2 fruit fly cellular contexts compared by ENCODE assay signal in genomic region chrX:19613473-19613872, dm6.
TF ChIP-seq lines count a peak whose summit lies in the region.

No protein-coding gene starts in this region.

TF ChIP-seq in whole organism, embryonic, 481 proteins besides CTCF, POLR2A, EP300 and RAD21 (continued from another document and continues in another):
- no peak for TF ChIP-seq sd (tag; optimal IDR thresholded peaks at IDR 0.05; lab: Kevin White, UChicago)
- peak; percentile 22 for TF ChIP-seq CoRest (tag; optimal IDR thresholded peaks at IDR 0.05; lab: Kevin White, UChicago)
- no peak for TF ChIP-seq fd3F (GFP tag; optimal IDR thresholded peaks at IDR 0.05; lab: Kevin White, UChicago)
- TF ChIP-seq Deaf1 (tag; optimal IDR thresholded peaks at IDR 0.05; lab: Kevin White, UChicago) = no peak
- no peak for TF ChIP-seq peb (GFP tag; IDR thresholded peaks at IDR 0.05; lab: Robert Waterston, UW)
- no peak; the same call in 2 of the 3 replicates for TF ChIP-seq CG17361 (GFP tag; IDR thresholded peaks at IDR 0.05; lab: Robert Waterston, UW)
- TF ChIP-seq CG15073 (GFP tag; optimal IDR thresholded peaks at IDR 0.05; lab: Kevin White, UChicago) = no peak
- TF ChIP-seq CG9609 (GFP tag; optimal IDR thresholded peaks at IDR 0.05; lab: Kevin White, UChicago) = no peak
- no peak for TF ChIP-seq CG6175 (GFP tag; IDR thresholded peaks at IDR 0.05; lab: Robert Waterston, UW)
- TF ChIP-seq sim (GFP tag; IDR thresholded peaks at IDR 0.05; lab: Robert Waterston, UW) = no peak
- TF ChIP-seq az2 (GFP tag; optimal IDR thresholded peaks at IDR 0.05; lab: Kevin White, UChicago) = no peak
- no peak for TF ChIP-seq CG11695 (GFP tag; IDR thresholded peaks at IDR 0.05; lab: Robert Waterston, UW)
- TF ChIP-seq ham (GFP tag; IDR thresholded peaks at IDR 0.05; lab: Robert Waterston, UW) = no peak
- TF ChIP-seq CG6765 (GFP tag; optimal IDR thresholded peaks at IDR 0.05; lab: Kevin White, UChicago) = peak; percentile 83
- TF ChIP-seq dmrt99B (tag; optimal IDR thresholded peaks at IDR 0.05; lab: Kevin White, UChicago) = no peak
- no peak for TF ChIP-seq C15 (GFP tag; IDR thresholded peaks at IDR 0.05; lab: Robert Waterston, UW)
- peak; percentile 75 for TF ChIP-seq CG13287 (GFP tag; IDR thresholded peaks at IDR 0.05; lab: Robert Waterston, UW; ENCODE audit: partially characterized antibody)
- TF ChIP-seq gro (GFP tag; optimal IDR thresholded peaks at IDR 0.05; lab: Kevin White, UChicago) = peak; percentile 33
- peak; percentile 37 for TF ChIP-seq CG3995 (GFP tag; optimal IDR thresholded peaks at IDR 0.05; lab: Kevin White, UChicago)
- peak; percentile 43; the same call in 1 of the 2 replicates for TF ChIP-seq sob (GFP tag; IDR thresholded peaks at IDR 0.05; lab: Robert Waterston, UW)
- no peak for TF ChIP-seq CG10959 (GFP tag; IDR thresholded peaks at IDR 0.05; lab: Robert Waterston, UW)
- TF ChIP-seq CG1024 (GFP tag; IDR thresholded peaks at IDR 0.05; lab: Robert Waterston, UW) = peak; percentile 44; the same call in 1 of the 2 replicates
- peak; percentile 40 for TF ChIP-seq CG15601 (tag; optimal IDR thresholded peaks at IDR 0.05; lab: Kevin White, UChicago)
- TF ChIP-seq zen (tag; optimal IDR thresholded peaks at IDR 0.05; lab: Kevin White, UChicago) = no peak
- TF ChIP-seq CG11696 (GFP tag; IDR thresholded peaks at IDR 0.05; lab: Robert Waterston, UW) = no peak
- TF ChIP-seq slbo (GFP tag; IDR thresholded peaks at IDR 0.05; lab: Robert Waterston, UW) = no peak
- no peak for TF ChIP-seq chinmo (GFP tag; IDR thresholded peaks at IDR 0.05; lab: Robert Waterston, UW; ENCODE audit: partially characterized antibody)
- TF ChIP-seq D19A (tag; optimal IDR thresholded peaks at IDR 0.05; lab: Kevin White, UChicago) = no peak
- TF ChIP-seq Xrp1 (GFP tag; IDR thresholded peaks at IDR 0.05; lab: Robert Waterston, UW) = no peak
- TF ChIP-seq gsb (GFP tag; IDR thresholded peaks at IDR 0.05; lab: Robert Waterston, UW) = 0 out of 2 replicates have a peak, but pooled peaks have one; percentile 9
- TF ChIP-seq z (GFP tag; IDR thresholded peaks at IDR 0.05; lab: Robert Waterston, UW) = no peak
- TF ChIP-seq CG10565 (GFP tag; optimal IDR thresholded peaks at IDR 0.05; lab: Kevin White, UChicago) = no peak
- no peak for TF ChIP-seq sc (optimal IDR thresholded peaks at IDR 0.05; lab: Kevin White, UChicago)
- no peak for TF ChIP-seq sc (GFP tag; optimal IDR thresholded peaks at IDR 0.05; lab: Kevin White, UChicago)
- peak; percentile 73 for TF ChIP-seq CG17385 (GFP tag; optimal IDR thresholded peaks at IDR 0.05; lab: Kevin White, UChicago)
- peak in 1 of 2 experiments; percentile 43 for TF ChIP-seq dpn (GFP tag; optimal IDR thresholded peaks at IDR 0.05; lab: Kevin White, UChicago)
- TF ChIP-seq CG42726 (GFP tag; IDR thresholded peaks at IDR 0.05; lab: Robert Waterston, UW; ENCODE audit: partially characterized antibody) = no peak
- no peak for TF ChIP-seq tna (GFP tag; IDR thresholded peaks at IDR 0.05; lab: Robert Waterston, UW; ENCODE audit: partially characterized antibody)
- peak; percentile 21 for TF ChIP-seq btn (GFP tag; optimal IDR thresholded peaks at IDR 0.05; lab: Kevin White, UChicago)
- TF ChIP-seq Antp (GFP tag; optimal IDR thresholded peaks at IDR 0.05; lab: Kevin White, UChicago) = no peak
- peak; percentile 75 for TF ChIP-seq Hmr (GFP tag; optimal IDR thresholded peaks at IDR 0.05; lab: Kevin White, UChicago)
- peak; percentile 17; the same call in 1 of the 3 replicates for TF ChIP-seq Opbp (GFP tag; IDR thresholded peaks at IDR 0.05; lab: Robert Waterston, UW; ENCODE audit: partially characterized antibody)
- TF ChIP-seq CG6683 (GFP tag; optimal IDR thresholded peaks at IDR 0.05; lab: Kevin White, UChicago) = peak; percentile 60
- peak; percentile 70 for TF ChIP-seq scrt (GFP tag; optimal IDR thresholded peaks at IDR 0.05; lab: Kevin White, UChicago)
- TF ChIP-seq tgo (GFP tag; IDR thresholded peaks at IDR 0.05; lab: Robert Waterston, UW) = no peak
- no peak for TF ChIP-seq ERR (GFP tag; optimal IDR thresholded peaks at IDR 0.05; lab: Kevin White, UChicago)
- peak; percentile 49 for TF ChIP-seq CG3407 (GFP tag; optimal IDR thresholded peaks at IDR 0.05; lab: Kevin White, UChicago)
- peak; percentile 41 for TF ChIP-seq eyg (GFP tag; optimal IDR thresholded peaks at IDR 0.05; lab: Kevin White, UChicago)
- no peak for TF ChIP-seq kay (GFP tag; optimal IDR thresholded peaks at IDR 0.05; lab: Kevin White, UChicago)
- TF ChIP-seq CG17328 (GFP tag; IDR thresholded peaks at IDR 0.05; lab: Robert Waterston, UW) = peak; percentile 58
- no peak for TF ChIP-seq aop (GFP tag; IDR thresholded peaks at IDR 0.05; lab: Robert Waterston, UW)
- no peak for TF ChIP-seq hkb (optimal IDR thresholded peaks at IDR 0.05; lab: Kevin White, UChicago)
- peak; percentile 69 for TF ChIP-seq hkb (GFP tag; IDR thresholded peaks at IDR 0.05; lab: Robert Waterston, UW)
- no peak for TF ChIP-seq sisA (GFP tag; IDR thresholded peaks at IDR 0.05; lab: Robert Waterston, UW)
- no peak for TF ChIP-seq Sox102F (GFP tag; optimal IDR thresholded peaks at IDR 0.05; lab: Kevin White, UChicago)
- TF ChIP-seq CG7786 (GFP tag; optimal IDR thresholded peaks at IDR 0.05; lab: Kevin White, UChicago) = no peak
- TF ChIP-seq gcm (GFP tag; optimal IDR thresholded peaks at IDR 0.05; lab: Kevin White, UChicago) = peak; percentile 69
- TF ChIP-seq hb (GFP tag; IDR thresholded peaks at IDR 0.05; lab: Robert Waterston, UW; ENCODE audit: partially characterized antibody) = no peak
- TF ChIP-seq fd96Cb (tag; optimal IDR thresholded peaks at IDR 0.05; lab: Kevin White, UChicago) = no peak
- no peak for TF ChIP-seq nau (GFP tag; optimal IDR thresholded peaks at IDR 0.05; lab: Kevin White, UChicago)
- no peak for TF ChIP-seq GATAe (GFP tag; conservative IDR thresholded peaks at IDR 0.05; lab: Robert Waterston, UW)
- TF ChIP-seq Nf-YC (tag; optimal IDR thresholded peaks at IDR 0.05; lab: Kevin White, UChicago) = peak; percentile 55
- no peak for TF ChIP-seq dati (GFP tag; IDR thresholded peaks at IDR 0.05; lab: Robert Waterston, UW)
- peak; percentile 89 for TF ChIP-seq mirr (GFP tag; optimal IDR thresholded peaks at IDR 0.05; lab: Kevin White, UChicago)
- TF ChIP-seq Scr (GFP tag; IDR thresholded peaks at IDR 0.05; lab: Robert Waterston, UW; ENCODE audit: partially characterized antibody) = peak; percentile 47
- TF ChIP-seq Hsf (GFP tag; optimal IDR thresholded peaks at IDR 0.05; lab: Kevin White, UChicago) = no peak
- no peak for TF ChIP-seq vfl (GFP tag; optimal IDR thresholded peaks at IDR 0.05; lab: Kevin White, UChicago)

TF ChIP-seq in whole organism, prepupa, 60 proteins besides CTCF, POLR2A, EP300 and RAD21 (continued from another document):
- no peak for TF ChIP-seq Hr38 (GFP tag; optimal IDR thresholded peaks at IDR 0.05; lab: Kevin White, UChicago)
- no peak for TF ChIP-seq CG32006 (GFP tag; optimal IDR thresholded peaks at IDR 0.05; lab: Kevin White, UChicago)
- peak; percentile 29 for TF ChIP-seq fkh (GFP tag; optimal IDR thresholded peaks at IDR 0.05; lab: Kevin White, UChicago)
- no peak for TF ChIP-seq achi (GFP tag; optimal IDR thresholded peaks at IDR 0.05; lab: Kevin White, UChicago)
- no peak for TF ChIP-seq Eip75B (GFP tag; optimal IDR thresholded peaks at IDR 0.05; lab: Kevin White, UChicago)
- TF ChIP-seq spab (GFP tag; optimal IDR thresholded peaks at IDR 0.05; lab: Kevin White, UChicago) = no peak
- TF ChIP-seq salr (GFP tag; optimal IDR thresholded peaks at IDR 0.05; lab: Kevin White, UChicago) = no peak
- peak; percentile 64 for TF ChIP-seq CG6854 (GFP tag; optimal IDR thresholded peaks at IDR 0.05; lab: Kevin White, UChicago)
- no peak; the same call in 1 of the 3 replicates for TF ChIP-seq eg (GFP tag; IDR thresholded peaks at IDR 0.05; lab: Robert Waterston, UW)
- peak; percentile 49 for TF ChIP-seq CG34406 (GFP tag; optimal IDR thresholded peaks at IDR 0.05; lab: Kevin White, UChicago)
- no peak for TF ChIP-seq CG8319 (GFP tag; optimal IDR thresholded peaks at IDR 0.05; lab: Kevin White, UChicago)
- TF ChIP-seq ss (GFP tag; optimal IDR thresholded peaks at IDR 0.05; lab: Kevin White, UChicago) = no peak
- no peak for TF ChIP-seq CG8119 (GFP tag; IDR thresholded peaks at IDR 0.05; lab: Robert Waterston, UW)
- no peak for TF ChIP-seq svp (GFP tag; lab: Kevin White, UChicago)
- TF ChIP-seq fd85E (GFP tag; optimal IDR thresholded peaks at IDR 0.05; lab: Kevin White, UChicago) = no peak
- TF ChIP-seq esn (GFP tag; optimal IDR thresholded peaks at IDR 0.05; lab: Kevin White, UChicago) = peak; percentile 70
- TF ChIP-seq CG15336 (GFP tag; IDR thresholded peaks at IDR 0.05; lab: Robert Waterston, UW) = no peak
- TF ChIP-seq CG4318 (GFP tag; optimal IDR thresholded peaks at IDR 0.05; lab: Kevin White, UChicago) = no peak
- TF ChIP-seq dsx (GFP tag; optimal IDR thresholded peaks at IDR 0.05; lab: Kevin White, UChicago; ENCODE audit: poor library complexity, severe bottlenecking) = no peak
- TF ChIP-seq topi (GFP tag; optimal IDR thresholded peaks at IDR 0.05; lab: Kevin White, UChicago) = no peak
- TF ChIP-seq Blimp-1 (GFP tag; optimal IDR thresholded peaks at IDR 0.05; lab: Kevin White, UChicago) = no peak
